Worm (Caenorhabditis elegans): Measurements from ENCODE around the gene best-19.

best-19 gene

ce11 chrIV:296849-297248, 13.4 kb downstream of the best-19 start:
- TF ChIP-seq flt-1 (GFP tag; IDR thresholded peaks at IDR 0.05) (no peak), ztf-23 (GFP tag; IDR thresholded peaks at IDR 0.05) (no peak), med-1 (GFP tag; optimal IDR thresholded peaks at IDR 0.05; ENCODE audit: insufficient read depth) (no peak), klf-2 (GFP tag; conservative IDR thresholded peaks at IDR 0.05) (no peak), ztf-29 (GFP tag; IDR thresholded peaks at IDR 0.05) (no peak), ref-1 (GFP tag; conservative IDR thresholded peaks at IDR 0.05) (no peak), cog-1 (tag; optimal IDR thresholded peaks at IDR 0.05) (no peak), tab-1 (GFP tag; IDR thresholded peaks at IDR 0.05) (no peak), T22C8.4 (GFP tag; IDR thresholded peaks at IDR 0.05) (no peak)

- no peak for TF ChIP-seq med-1 (GFP tag; optimal IDR thresholded peaks at IDR 0.05; ENCODE audit: insufficient read depth)
- no peak for TF ChIP-seq tab-1 (GFP tag; IDR thresholded peaks at IDR 0.05)
- TF ChIP-seq cog-1 (tag; optimal IDR thresholded peaks at IDR 0.05) = no peak
- TF ChIP-seq T22C8.4 (GFP tag; IDR thresholded peaks at IDR 0.05) = no peak
- TF ChIP-seq ztf-23 (GFP tag; IDR thresholded peaks at IDR 0.05) = no peak
- no peak for TF ChIP-seq ref-1 (GFP tag; conservative IDR thresholded peaks at IDR 0.05)
- TF ChIP-seq klf-2 (GFP tag; conservative IDR thresholded peaks at IDR 0.05) = no peak
- TF ChIP-seq flt-1 (GFP tag; IDR thresholded peaks at IDR 0.05) = no peak
- no peak for TF ChIP-seq ztf-29 (GFP tag; IDR thresholded peaks at IDR 0.05)
These were observed 14.8 kb downstream of the best-19 start, which contains the start of gene pnp-1 for ce11 chrIV:298204-298603. Gene pnp-1 (minus strand): TSS chrIV:298304.

- TF ChIP-seq klf-2 (GFP tag; conservative IDR thresholded peaks at IDR 0.05) (no peak), med-1 (GFP tag; optimal IDR thresholded peaks at IDR 0.05; ENCODE audit: insufficient read depth) (no peak), ztf-29 (GFP tag; IDR thresholded peaks at IDR 0.05) (no peak), flt-1 (GFP tag; IDR thresholded peaks at IDR 0.05) (no peak), tab-1 (GFP tag; IDR thresholded peaks at IDR 0.05) (no peak), ztf-23 (GFP tag; IDR thresholded peaks at IDR 0.05) (no peak), cog-1 (tag; optimal IDR thresholded peaks at IDR 0.05) (no peak), T22C8.4 (GFP tag; IDR thresholded peaks at IDR 0.05) (no peak), ref-1 (GFP tag; conservative IDR thresholded peaks at IDR 0.05) (no peak)
These were observed 15.7 kb downstream of the best-19 start for ce11 chrIV:299190-299589.

- TF ChIP-seq flt-1 (GFP tag; IDR thresholded peaks at IDR 0.05) (no peak), ref-1 (GFP tag; conservative IDR thresholded peaks at IDR 0.05) (no peak), ztf-23 (GFP tag; IDR thresholded peaks at IDR 0.05) (no peak), klf-2 (GFP tag; conservative IDR thresholded peaks at IDR 0.05) (no peak), cog-1 (tag; optimal IDR thresholded peaks at IDR 0.05) (no peak), med-1 (GFP tag; optimal IDR thresholded peaks at IDR 0.05; ENCODE audit: insufficient read depth) (no peak), ztf-29 (GFP tag; IDR thresholded peaks at IDR 0.05) (no peak), tab-1 (GFP tag; IDR thresholded peaks at IDR 0.05) (no peak)
These were observed 16.9 kb downstream of the best-19 start for ce11 chrIV:300307-300706.

ce11 chrIV:302743-303142, 19.3 kb downstream of the best-19 start:
- TF ChIP-seq ztf-29 (GFP tag; IDR thresholded peaks at IDR 0.05) (no peak), cog-1 (tag; optimal IDR thresholded peaks at IDR 0.05) (no peak), med-1 (GFP tag; optimal IDR thresholded peaks at IDR 0.05; ENCODE audit: insufficient read depth) (no peak), ztf-23 (GFP tag; IDR thresholded peaks at IDR 0.05) (no peak), ref-1 (GFP tag; conservative IDR thresholded peaks at IDR 0.05) (no peak), klf-2 (GFP tag; conservative IDR thresholded peaks at IDR 0.05) (no peak), T22C8.4 (GFP tag; IDR thresholded peaks at IDR 0.05) (no peak), flt-1 (GFP tag; IDR thresholded peaks at IDR 0.05) (no peak), tab-1 (GFP tag; IDR thresholded peaks at IDR 0.05) (no peak)

ce11 chrIV:303264-303663, 19.8 kb downstream of the best-19 start:
- no peak for TF ChIP-seq cog-1 (tag; optimal IDR thresholded peaks at IDR 0.05)

- TF ChIP-seq flt-1 (GFP tag; IDR thresholded peaks at IDR 0.05) (no peak), med-1 (GFP tag; optimal IDR thresholded peaks at IDR 0.05; ENCODE audit: insufficient read depth) (no peak), T22C8.4 (GFP tag; IDR thresholded peaks at IDR 0.05) (no peak), klf-2 (GFP tag; conservative IDR thresholded peaks at IDR 0.05) (no peak), ztf-29 (GFP tag; IDR thresholded peaks at IDR 0.05) (no peak), tab-1 (GFP tag; IDR thresholded peaks at IDR 0.05) (no peak), cog-1 (tag; optimal IDR thresholded peaks at IDR 0.05) (no peak), ztf-23 (GFP tag; IDR thresholded peaks at IDR 0.05) (no peak), ref-1 (GFP tag; conservative IDR thresholded peaks at IDR 0.05) (no peak)
These were observed 21.7 kb downstream of the best-19 start for ce11 chrIV:305101-305500.

ce11 chrIV:306572-306971, 23.1 kb downstream of the best-19 start:
- TF ChIP-seq klf-2 (GFP tag; conservative IDR thresholded peaks at IDR 0.05) (no peak), ref-1 (GFP tag; conservative IDR thresholded peaks at IDR 0.05) (no peak), cog-1 (tag; optimal IDR thresholded peaks at IDR 0.05) (no peak), tab-1 (GFP tag; IDR thresholded peaks at IDR 0.05) (no peak), med-1 (GFP tag; optimal IDR thresholded peaks at IDR 0.05; ENCODE audit: insufficient read depth) (no peak), ztf-23 (GFP tag; IDR thresholded peaks at IDR 0.05) (no peak), T22C8.4 (GFP tag; IDR thresholded peaks at IDR 0.05) (no peak), flt-1 (GFP tag; IDR thresholded peaks at IDR 0.05) (no peak)

ce11 chrIV:307205-307604, 23.8 kb downstream of the best-19 start, which contains the start of gene swt-1:
Gene swt-1 (plus strand): TSS chrIV:307505.
- no peak for TF ChIP-seq ztf-29 (GFP tag; IDR thresholded peaks at IDR 0.05)
- TF ChIP-seq klf-2 (GFP tag; conservative IDR thresholded peaks at IDR 0.05) = no peak
- no peak for TF ChIP-seq T22C8.4 (GFP tag; IDR thresholded peaks at IDR 0.05)
- no peak for TF ChIP-seq med-1 (GFP tag; optimal IDR thresholded peaks at IDR 0.05; ENCODE audit: insufficient read depth)
- TF ChIP-seq ref-1 (GFP tag; conservative IDR thresholded peaks at IDR 0.05) = no peak
- TF ChIP-seq cog-1 (tag; optimal IDR thresholded peaks at IDR 0.05) = no peak
- TF ChIP-seq flt-1 (GFP tag; IDR thresholded peaks at IDR 0.05) = no peak
- no peak for TF ChIP-seq ztf-23 (GFP tag; IDR thresholded peaks at IDR 0.05)
- TF ChIP-seq tab-1 (GFP tag; IDR thresholded peaks at IDR 0.05) = no peak

- TF ChIP-seq klf-2 (GFP tag; conservative IDR thresholded peaks at IDR 0.05) (no peak), ref-1 (GFP tag; conservative IDR thresholded peaks at IDR 0.05) (no peak), cog-1 (tag; optimal IDR thresholded peaks at IDR 0.05) (no peak), flt-1 (GFP tag; IDR thresholded peaks at IDR 0.05) (no peak), tab-1 (GFP tag; IDR thresholded peaks at IDR 0.05) (no peak), T22C8.4 (GFP tag; IDR thresholded peaks at IDR 0.05) (no peak), ztf-29 (GFP tag; IDR thresholded peaks at IDR 0.05) (no peak), med-1 (GFP tag; optimal IDR thresholded peaks at IDR 0.05; ENCODE audit: insufficient read depth) (no peak), ztf-23 (GFP tag; IDR thresholded peaks at IDR 0.05) (no peak)
These were observed 26.1 kb downstream of the best-19 start for ce11 chrIV:309526-309925.

All from whole organism, midembryonic.